Fruit fly (Drosophila melanogaster): ENCODE results near the gene CG18823.

Gene CG18823

DNA sequence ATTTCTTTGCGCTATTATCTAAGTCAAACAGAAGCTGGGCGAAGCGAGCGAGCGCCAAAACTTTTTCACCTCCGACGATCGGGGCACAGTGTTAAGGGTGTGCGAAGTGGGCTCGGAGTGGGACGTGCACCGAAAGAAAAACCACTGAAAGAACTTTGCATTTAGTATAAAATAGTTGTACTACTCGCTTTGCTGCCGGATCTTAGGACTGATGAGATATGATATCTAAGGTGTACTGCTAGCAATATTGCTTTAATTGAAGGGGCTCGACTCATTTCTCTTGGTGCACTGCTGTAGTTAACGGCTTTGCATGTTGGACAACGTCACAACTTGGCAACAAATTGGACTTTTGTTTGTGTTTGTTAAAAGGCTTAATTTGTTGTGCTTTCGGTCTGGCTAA lies 36.5 kb upstream of the CG18823 start (continued):
- TF ChIP-seq D19B (GFP tag; optimal IDR thresholded peaks at IDR 0.05) (no peak), vvl (GFP tag; IDR thresholded peaks at IDR 0.05) (peak; percentile 31; the same call in 1 of the 2 replicates), CG32532 (GFP tag; IDR thresholded peaks at IDR 0.05) (peak; percentile 44; the same call in 1 of the 2 replicates), CG15514 (GFP tag; optimal IDR thresholded peaks at IDR 0.05) (peak; percentile 18), CG17328 (GFP tag; IDR thresholded peaks at IDR 0.05) (no peak), hkb (optimal IDR thresholded peaks at IDR 0.05) (no peak), hkb (GFP tag; IDR thresholded peaks at IDR 0.05) (0 out of 2 replicates have a peak, but pooled peaks have one; percentile 22), hbn (GFP tag; IDR thresholded peaks at IDR 0.05; ENCODE audit: partially characterized antibody) (no peak), CG1792 (GFP tag; optimal IDR thresholded peaks at IDR 0.05) (no peak), CG2678 (tag; optimal IDR thresholded peaks at IDR 0.05) (peak; percentile 3), Atf3 (GFP tag; optimal IDR thresholded peaks at IDR 0.05) (no peak), ci (GFP tag; IDR thresholded peaks at IDR 0.05) (0 out of 3 replicates have a peak, but pooled peaks have one; percentile 27), dysf (GFP tag; IDR thresholded peaks at IDR 0.05) (0 out of 3 replicates have a peak, but pooled peaks have one; percentile 33), ttk (GFP tag; IDR thresholded peaks at IDR 0.05) (peak; percentile 20; the same call in 1 of the 2 replicates), Ptx1 (GFP tag; IDR thresholded peaks at IDR 0.05) (peak; percentile 28; the same call in 1 of the 2 replicates), lab (GFP tag; optimal IDR thresholded peaks at IDR 0.05) (peak; percentile 10), CG10979 (tag; optimal IDR thresholded peaks at IDR 0.05) (no peak), CG10209 (GFP tag; optimal IDR thresholded peaks at IDR 0.05) (no peak), Ets65A (GFP tag) (peak; percentile 76), Xrp1 (GFP tag; IDR thresholded peaks at IDR 0.05) (no peak), CG10543 (GFP tag; optimal IDR thresholded peaks at IDR 0.05) (no peak), Hey (tag; optimal IDR thresholded peaks at IDR 0.05) (no peak)

DNA sequence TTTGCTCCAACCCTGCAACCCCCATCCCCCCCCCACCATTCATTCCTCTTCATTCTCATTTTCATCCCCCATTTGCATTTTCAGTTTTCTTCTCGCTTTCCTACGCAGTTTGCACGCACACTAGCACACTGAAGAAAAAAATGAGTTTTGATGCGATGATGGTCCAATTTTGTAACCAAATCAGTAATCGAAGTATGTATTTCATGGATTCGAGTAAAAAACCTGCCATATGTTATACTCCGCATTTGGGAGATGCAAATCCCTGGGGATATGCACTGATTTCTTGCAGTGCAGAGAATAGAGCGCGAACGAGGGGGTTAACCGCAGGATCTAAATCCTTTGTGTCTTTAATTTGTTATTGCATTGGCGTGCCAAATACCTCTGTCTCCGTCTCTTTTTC lies 34.4 kb upstream of the CG18823 start:
- TF ChIP-seq ash1 (GFP tag; optimal IDR thresholded peaks at IDR 0.05) = no peak
- TF ChIP-seq Pdp1 (GFP tag; optimal IDR thresholded peaks at IDR 0.05) = peak in 1 of 2 experiments; percentile 59
- TF ChIP-seq CG4730 (GFP tag; IDR thresholded peaks at IDR 0.05) = peak; percentile 51; the same call in 1 of the 2 replicates
- TF ChIP-seq CG13424 (tag; optimal IDR thresholded peaks at IDR 0.05) = peak; percentile 59
- peak; percentile 45; the same call in 1 of the 3 replicates for TF ChIP-seq Dbx (GFP tag; IDR thresholded peaks at IDR 0.05)
- TF ChIP-seq Eip74EF (GFP tag; optimal IDR thresholded peaks at IDR 0.05) = no peak
- peak; percentile 8 for TF ChIP-seq CG12299 (tag; optimal IDR thresholded peaks at IDR 0.05)
- TF ChIP-seq fd102C (GFP tag; optimal IDR thresholded peaks at IDR 0.05) = no peak
- peak; percentile 78; the same call in 2 of the 3 replicates for TF ChIP-seq ci (GFP tag; IDR thresholded peaks at IDR 0.05)
- TF ChIP-seq CG31365 (tag; optimal IDR thresholded peaks at IDR 0.05) = peak; percentile 15
- TF ChIP-seq tap (tag; optimal IDR thresholded peaks at IDR 0.05) = peak; percentile 52
- TF ChIP-seq chif (GFP tag; optimal IDR thresholded peaks at IDR 0.05) = peak; percentile 31 to 33
- no peak for TF ChIP-seq amos (GFP tag; IDR thresholded peaks at IDR 0.05; ENCODE audit: partially characterized antibody)
- TF ChIP-seq CG12659 (GFP tag; optimal IDR thresholded peaks at IDR 0.05) = peak; percentile 34
- no peak for TF ChIP-seq CG12744 (GFP tag; optimal IDR thresholded peaks at IDR 0.05)
- no peak for TF ChIP-seq lbe (GFP tag; optimal IDR thresholded peaks at IDR 0.05)
- 0 out of 2 replicates have a peak, but pooled peaks have one; percentile 48 for TF ChIP-seq CG14667 (GFP tag; IDR thresholded peaks at IDR 0.05)
- TF ChIP-seq CG17568 (GFP tag; optimal IDR thresholded peaks at IDR 0.05) = no peak
- TF ChIP-seq NC2β (GFP tag; optimal IDR thresholded peaks at IDR 0.05) = no peak
- TF ChIP-seq CG2875 (GFP tag; optimal IDR thresholded peaks at IDR 0.05) = no peak
- peak; percentile 64 for TF ChIP-seq esg (GFP tag; conservative IDR thresholded peaks at IDR 0.05)
- peak; percentile 68 for TF ChIP-seq CG2120 (GFP tag; optimal IDR thresholded peaks at IDR 0.05)
- no peak for TF ChIP-seq Dfd (GFP tag; optimal IDR thresholded peaks at IDR 0.05)
- peak; percentile 65 for TF ChIP-seq Hmr (GFP tag; optimal IDR thresholded peaks at IDR 0.05)
- no peak for TF ChIP-seq CG2116 (GFP tag; optimal IDR thresholded peaks at IDR 0.05)
- TF ChIP-seq hbn (GFP tag; IDR thresholded peaks at IDR 0.05; ENCODE audit: partially characterized antibody) = no peak
- peak; percentile 51 for TF ChIP-seq D19A (tag; optimal IDR thresholded peaks at IDR 0.05)
- TF ChIP-seq HLH54F (GFP tag; optimal IDR thresholded peaks at IDR 0.05) = peak; percentile 29
- TF ChIP-seq NfI (GFP tag; optimal IDR thresholded peaks at IDR 0.05) = peak; percentile 62
- no peak for TF ChIP-seq Adf1 (GFP tag; IDR thresholded peaks at IDR 0.05)
